Worm (Caenorhabditis elegans): ENCODE results near the gene T04C12.1.
A peak's percentile ranks its signal among the peaks of the same experiment; 100 is the strongest.

Gene T04C12.1

DNA sequence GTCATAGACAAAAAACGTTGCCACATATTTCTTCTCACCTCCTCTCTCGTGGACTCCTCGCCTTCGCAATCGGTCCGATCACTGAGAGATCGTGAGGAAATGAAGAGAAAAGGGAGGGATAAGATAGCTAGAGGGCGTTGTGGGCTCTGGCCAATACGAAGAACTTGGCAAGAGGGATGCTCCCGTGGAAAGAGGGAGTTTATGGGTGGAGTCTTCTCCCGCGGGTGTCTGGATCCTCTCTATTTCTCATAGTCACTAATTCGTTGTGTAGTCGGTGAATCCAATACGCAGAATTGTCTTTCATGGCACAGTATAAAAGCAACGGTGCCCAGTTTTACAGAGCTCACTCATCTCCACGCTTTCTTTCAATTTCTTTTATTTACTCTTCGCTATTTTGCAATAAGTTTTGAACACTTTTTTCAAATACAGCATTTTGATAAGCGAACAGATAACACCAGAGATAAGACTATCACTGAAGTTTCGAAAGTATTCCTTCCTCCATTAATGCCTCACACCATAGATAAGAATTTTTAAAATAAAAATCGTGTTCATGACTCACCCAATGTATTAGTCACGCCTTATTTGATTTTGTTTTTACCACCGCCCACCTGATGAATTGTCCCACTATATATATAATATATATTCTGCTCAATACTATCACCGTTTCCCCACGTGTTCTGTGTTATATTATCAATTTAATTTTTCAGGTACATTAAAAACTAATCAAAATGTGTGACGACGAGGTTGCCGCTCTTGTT, 21.5 kb upstream of the T04C12.1 start, which contains the start of gene act-1:
TSS of gene act-1 (plus strand) at position 708 of the 758 bp plus-strand sequence.
- TF ChIP-seq rec-8 (tag; optimal IDR thresholded peaks at IDR 0.05) (no peak), lin-26 (GFP tag; IDR thresholded peaks at IDR 0.05) (no peak), ceh-27 (GFP tag; optimal IDR thresholded peaks at IDR 0.05) (peak; percentile 4), ztf-18 (tag; optimal IDR thresholded peaks at IDR 0.05) (no peak), rcor-1 (GFP tag; IDR thresholded peaks at IDR 0.05) (no peak), F23B12.7 (tag; optimal IDR thresholded peaks at IDR 0.05; ENCODE audit: insufficient read depth) (no peak), hmg-1.2 (GFP tag; IDR thresholded peaks at IDR 0.05) (peak; percentile 23; the same call in 1 of the 2 replicates), mcd-1 (GFP tag; IDR thresholded peaks at IDR 0.05) (peak; percentile 33; the same call in 1 of the 2 replicates), pbrm-1 (GFP tag; IDR thresholded peaks at IDR 0.05) (0 out of 2 replicates have a peak, but pooled peaks have one; percentile 40), B0336.3 (GFP tag; IDR thresholded peaks at IDR 0.05) (no peak), chd-7 (tag; optimal IDR thresholded peaks at IDR 0.05) (no peak), attf-5 (GFP tag; optimal IDR thresholded peaks at IDR 0.05) (no peak), nhr-80 (tag; optimal IDR thresholded peaks at IDR 0.05) (peak; percentile 20), nhr-179 (tag; optimal IDR thresholded peaks at IDR 0.05) (no peak), zfh-2 (GFP tag; conservative IDR thresholded peaks at IDR 0.05) (peak; percentile 83), ama-1 (optimal IDR thresholded peaks at IDR 0.05) (no peak), ama-1 (GFP tag; optimal IDR thresholded peaks at IDR 0.05) (no peak), cebp-1 (GFP tag; IDR thresholded peaks at IDR 0.05) (no peak), cebp-1 (tag; optimal IDR thresholded peaks at IDR 0.05) (peak; percentile 7), cebp-2 (GFP tag; IDR thresholded peaks at IDR 0.05) (no peak), ztf-26 (tag; optimal IDR thresholded peaks at IDR 0.05) (no peak)

DNA sequence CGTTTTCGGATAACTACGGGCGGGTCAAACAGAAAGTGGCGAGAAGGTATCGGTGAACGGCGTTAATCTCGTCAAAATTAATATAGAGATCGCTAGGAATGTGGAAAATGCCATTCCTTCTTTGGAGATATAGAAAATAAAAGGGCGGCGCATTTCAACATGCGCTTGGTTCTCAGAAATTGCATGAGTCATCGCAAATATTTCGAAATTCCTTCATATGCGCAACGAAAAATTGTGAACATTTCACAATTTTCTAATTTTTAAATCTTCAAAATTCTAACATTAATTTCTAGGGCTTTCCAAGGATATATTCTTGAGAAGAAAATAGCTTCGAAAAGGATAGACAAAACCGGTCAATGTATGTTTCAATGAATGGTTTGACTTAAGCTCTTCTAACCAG, 19.8 kb upstream of the T04C12.1 start:
- TF ChIP-seq nhr-179 (tag; optimal IDR thresholded peaks at IDR 0.05) (no peak), ztf-25 (GFP tag; IDR thresholded peaks at IDR 0.05) (no peak), F49E8.2 (tag; optimal IDR thresholded peaks at IDR 0.05; ENCODE audit: insufficient read depth) (no peak), mcd-1 (GFP tag; IDR thresholded peaks at IDR 0.05) (no peak), sdz-38 (tag; optimal IDR thresholded peaks at IDR 0.05) (no peak), cebp-1 (GFP tag; IDR thresholded peaks at IDR 0.05) (no peak), cebp-1 (tag; optimal IDR thresholded peaks at IDR 0.05) (peak; percentile 82)

DNA sequence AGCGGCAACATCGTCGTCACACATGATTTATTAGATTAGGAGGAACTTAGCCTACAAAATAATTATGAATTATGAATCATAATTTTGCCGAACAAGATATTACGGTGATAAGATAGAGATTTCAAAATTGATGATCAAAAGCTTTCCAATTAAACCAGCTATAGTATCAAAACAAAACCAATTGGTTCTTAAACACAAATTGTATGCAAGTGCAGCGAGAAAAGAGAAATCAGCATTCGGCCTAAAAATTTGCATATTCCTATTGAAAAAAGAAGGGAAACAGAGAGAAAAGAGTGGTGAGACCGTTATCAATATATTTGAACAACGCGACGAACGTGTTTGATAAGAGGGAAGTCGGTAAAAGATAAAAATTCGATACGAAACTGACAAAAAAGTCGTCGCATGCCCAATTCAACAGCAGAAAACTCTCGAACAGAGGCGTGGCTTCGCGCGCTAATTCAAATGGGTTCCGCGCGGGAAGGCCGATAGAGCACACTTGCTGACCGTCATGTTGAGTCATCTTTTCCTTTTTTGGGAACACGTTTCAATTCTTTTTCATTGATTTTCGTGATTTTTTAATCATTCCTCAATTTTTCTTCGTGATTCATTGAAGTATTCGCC, 19.1 kb upstream of the T04C12.1 start, which contains the start of gene act-2:
TSS of gene act-2 (minus strand) at position 51 of the 621 bp plus-strand sequence.
- TF ChIP-seq F55B11.4 (tag; optimal IDR thresholded peaks at IDR 0.05; ENCODE audit: borderline replicate concordance, insufficient read depth) (no peak), sdz-38 (tag; optimal IDR thresholded peaks at IDR 0.05) (no peak), hlh-12 (tag; optimal IDR thresholded peaks at IDR 0.05) (no peak), lag-1 (GFP tag; IDR thresholded peaks at IDR 0.05) (no peak), F10E7.11 (tag; optimal IDR thresholded peaks at IDR 0.05) (no peak), nhr-179 (tag; optimal IDR thresholded peaks at IDR 0.05) (no peak), nhr-90 (tag; optimal IDR thresholded peaks at IDR 0.05) (no peak), F37B4.10 (GFP tag; IDR thresholded peaks at IDR 0.05) (no peak), bed-1 (GFP tag; IDR thresholded peaks at IDR 0.05) (no peak), lin-26 (GFP tag; IDR thresholded peaks at IDR 0.05) (no peak), chd-7 (tag; optimal IDR thresholded peaks at IDR 0.05) (no peak), Y56A3A.18 (GFP tag; IDR thresholded peaks at IDR 0.05) (no peak), madf-10 (tag; optimal IDR thresholded peaks at IDR 0.05) (no peak), F23B12.7 (tag; optimal IDR thresholded peaks at IDR 0.05; ENCODE audit: insufficient read depth) (peak; percentile 22), B0261.1 (tag; optimal IDR thresholded peaks at IDR 0.05) (no peak), unc-130 (GFP tag; optimal IDR thresholded peaks at IDR 0.05) (peak; percentile 50), lin-54 (GFP tag; optimal IDR thresholded peaks at IDR 0.05) (peak; percentile 93), snpc-4 (GFP tag; optimal IDR thresholded peaks at IDR 0.05) (no peak), snpc-4 (tag; optimal IDR thresholded peaks at IDR 0.05) (peak in 3 of 4 experiments; percentile 17 to 56 (median 55)), C06A6.2 (GFP tag; conservative IDR thresholded peaks at IDR 0.05) (no peak), ceh-58 (GFP tag; IDR thresholded peaks at IDR 0.05) (no peak), C17E4.6 (GFP tag; IDR thresholded peaks at IDR 0.05) (peak; percentile 76), nfyb-1 (GFP tag; IDR thresholded peaks at IDR 0.05) (peak; percentile 76; the same call in 1 of the 2 replicates), hlh-26 (GFP tag; conservative IDR thresholded peaks at IDR 0.05) (no peak), ceh-79 (tag; optimal IDR thresholded peaks at IDR 0.05) (no peak)

Measured in whole organism, young adult.